Worm (Caenorhabditis elegans) whole organism, L1 larva: Measurements from ENCODE around the gene spr-3.

Experiments used
- C16A3.4 ChIP-seq: fragments of 150-350 bp; optimal IDR thresholded peaks from 2 replicates; lab custom pipeline; 2014; ENCODE audit warnings: missing biosample characterization, missing genetic modification characterization
- C34B4.2 ChIP-seq: sonication (generic microtip); optimal IDR thresholded peaks from 2 replicates; lab custom pipeline; 2017; ENCODE audit warnings: mild to moderate bottlenecking, missing genetic modification characterization, missing compliant biosample characterization
- Y116A8C.19 ChIP-seq: sonication (generic microtip); optimal IDR thresholded peaks from 2 replicates; lab custom pipeline; 2016; ENCODE audit warnings: missing compliant biosample characterization, missing genetic modification characterization, borderline replicate concordance
- aha-1 ChIP-seq: fragments of 150-350 bp; optimal IDR thresholded peaks from 2 replicates; lab custom pipeline; 2014; ENCODE audit warnings: missing biosample characterization, missing genetic modification characterization
- alr-1 ChIP-seq: fragments of 200-800 bp; sonication (Bioruptor generic); optimal IDR thresholded peaks from 2 replicates; lab custom pipeline; 2018; ENCODE audit warnings: borderline replicate concordance, mild to moderate bottlenecking, missing genetic modification characterization, missing compliant biosample characterization
- aly-2 ChIP-seq: fragments of 150-350 bp; optimal IDR thresholded peaks from 2 replicates; lab custom pipeline; 2014; ENCODE audit warnings: missing biosample characterization, missing genetic modification characterization
- ama-1 ChIP-seq: fragments of 150-350 bp; optimal IDR thresholded peaks from 2 replicates; lab custom pipeline; 2014
- ceh-8 ChIP-seq: fragments of 200-800 bp; sonication (Bioruptor generic); optimal IDR thresholded peaks from 2 replicates; lab custom pipeline; 2018; ENCODE audit warnings: mild to moderate bottlenecking, missing genetic modification characterization, moderate library complexity, missing compliant biosample characterization
- ceh-82 ChIP-seq, 3 experiments: fragments of 150-350 bp in 1 of 3; sonication (generic microtip) in 2 of 3; optimal IDR thresholded peaks; 2 replicates each; lab custom pipeline; 2014 to 2017; ENCODE audit warnings: missing biosample characterization in 3 of 3, missing genetic modification characterization in 3 of 3
- ceh-90 ChIP-seq: sonication (generic microtip); optimal IDR thresholded peaks from 2 replicates; lab custom pipeline; 2016; ENCODE audit warnings: missing genetic modification characterization, missing compliant biosample characterization
- ces-1 ChIP-seq: fragments of 150-350 bp; optimal IDR thresholded peaks from 2 replicates; lab custom pipeline; 2014; ENCODE audit warnings: missing biosample characterization, missing genetic modification reagents, missing genetic modification characterization
- egl-13 ChIP-seq: sonication (generic microtip); optimal IDR thresholded peaks from 2 replicates; lab custom pipeline; 2016; ENCODE audit warnings: missing genotype, missing genetic modification reagents, missing genetic modification characterization, missing compliant biosample characterization
- fkh-4 ChIP-seq: sonication (generic microtip); optimal IDR thresholded peaks from 2 replicates; lab custom pipeline; 2016; ENCODE audit warnings: missing compliant biosample characterization, missing genetic modification characterization, borderline replicate concordance
- fkh-8 ChIP-seq: sonication (generic microtip); optimal IDR thresholded peaks from 2 replicates; lab custom pipeline; 2016; ENCODE audit warnings: mild to moderate bottlenecking, missing genetic modification characterization, missing compliant biosample characterization
- fos-1 ChIP-seq: fragments of 150-350 bp; optimal IDR thresholded peaks from 2 replicates; lab custom pipeline; 2014; ENCODE audit warnings: missing biosample characterization, missing genetic modification characterization
- hpl-2 ChIP-seq: fragments of 150-350 bp; optimal IDR thresholded peaks from 2 replicates; lab custom pipeline; 2014; ENCODE audit warnings: missing biosample characterization, missing genetic modification reagents, missing genetic modification characterization
- irx-1 ChIP-seq: sonication (generic microtip); optimal IDR thresholded peaks from 2 replicates; lab custom pipeline; 2016; ENCODE audit warnings: missing genetic modification characterization, missing compliant biosample characterization
- jun-1 ChIP-seq: fragments of 150-350 bp; optimal IDR thresholded peaks from 2 replicates; lab custom pipeline; 2014; ENCODE audit warnings: missing biosample characterization, missing genetic modification reagents, missing genetic modification characterization
- lin-13 ChIP-seq: fragments of 150-350 bp; optimal IDR thresholded peaks from 2 replicates; lab custom pipeline; 2014; ENCODE audit warnings: missing biosample characterization, missing genetic modification reagents, missing genetic modification characterization
- lin-14 ChIP-seq: fragments of 200-800 bp; sonication (Bioruptor generic); optimal IDR thresholded peaks from 2 replicates; lab custom pipeline; 2018; ENCODE audit warnings: mild to moderate bottlenecking, missing genetic modification characterization, moderate library complexity, missing compliant biosample characterization
- lin-39 ChIP-seq: fragments of 150-350 bp; optimal IDR thresholded peaks from 2 replicates; lab custom pipeline; 2014; ENCODE audit warnings: missing biosample characterization, missing genetic modification reagents, missing genetic modification characterization
- lir-3 ChIP-seq: sonication (generic microtip); optimal IDR thresholded peaks from 2 replicates; lab custom pipeline; 2016; ENCODE audit warnings: mild to moderate bottlenecking, missing genetic modification characterization, moderate library complexity, missing compliant biosample characterization; ENCODE audit not compliant: poor library complexity
- lsy-2 ChIP-seq, 2 experiments: fragments of 150-350 bp; optimal IDR thresholded peaks; 2 replicates each; lab custom pipeline; 2014; ENCODE audit warnings: missing biosample characterization in 2 of 2, missing genetic modification characterization in 2 of 2
- mab-9 ChIP-seq: fragments of 200-800 bp; sonication (Bioruptor generic); IDR thresholded peaks from 2 replicates; pipeline ENCODE4 v1.3.6; 2022; ENCODE audit warnings: missing genetic modification reagents, missing genetic modification characterization, missing compliant biosample characterization
- mdl-1 ChIP-seq, 2 experiments: fragments of 150-350 bp; optimal IDR thresholded peaks; 2 replicates each; lab custom pipeline; 2014 to 2017; ENCODE audit warnings: missing biosample characterization in 2 of 2, missing genetic modification characterization in 2 of 2, inconsistent platforms in 1 of 2
- mef-2 ChIP-seq: fragments of 150-350 bp; optimal IDR thresholded peaks from 2 replicates; lab custom pipeline; 2014; ENCODE audit warnings: missing biosample characterization, missing genetic modification characterization
- mep-1 ChIP-seq: fragments of 150-350 bp; optimal IDR thresholded peaks from 2 replicates; lab custom pipeline; 2014; ENCODE audit warnings: missing biosample characterization, missing genetic modification characterization
- nhr-11 ChIP-seq: fragments of 150-350 bp; optimal IDR thresholded peaks from 2 replicates; lab custom pipeline; 2014; ENCODE audit warnings: missing biosample characterization, missing genetic modification characterization
- nhr-12 ChIP-seq: sonication (generic microtip); optimal IDR thresholded peaks from 2 replicates; lab custom pipeline; 2017; ENCODE audit warnings: missing biosample characterization, missing genetic modification characterization
- nhr-237 ChIP-seq: fragments of 150-350 bp; optimal IDR thresholded peaks from 2 replicates; lab custom pipeline; 2014; ENCODE audit warnings: missing biosample characterization, missing genetic modification characterization
- nhr-47 ChIP-seq: sonication (generic microtip); optimal IDR thresholded peaks from 2 replicates; lab custom pipeline; 2016; ENCODE audit warnings: mild to moderate bottlenecking, missing genetic modification characterization, moderate library complexity, missing compliant biosample characterization
- nhr-71 ChIP-seq: sonication (generic microtip); optimal IDR thresholded peaks from 2 replicates; lab custom pipeline; 2016; ENCODE audit warnings: mild to moderate bottlenecking, missing genetic modification characterization, moderate library complexity, missing compliant biosample characterization
- nhr-77 ChIP-seq: fragments of 150-350 bp; optimal IDR thresholded peaks from 2 replicates; lab custom pipeline; 2014; ENCODE audit warnings: missing biosample characterization, missing genetic modification characterization
- nhr-84 ChIP-seq: sonication (generic microtip); optimal IDR thresholded peaks from 2 replicates; lab custom pipeline; 2017; ENCODE audit warnings: missing biosample characterization, missing genetic modification characterization
- nhr-85 ChIP-seq: sonication (generic microtip); peaks from one replicate; lab custom pipeline; 2016; ENCODE audit warnings: missing genetic modification characterization, inconsistent platforms, missing compliant biosample characterization
- pqm-1 ChIP-seq: sonication (generic microtip); optimal IDR thresholded peaks from 3 replicates; lab custom pipeline; 2017; ENCODE audit warnings: missing biosample characterization, missing genetic modification characterization
- rnt-1 ChIP-seq: sonication (generic microtip); optimal IDR thresholded peaks from 2 replicates; lab custom pipeline; 2016; ENCODE audit warnings: mild to moderate bottlenecking, missing genetic modification characterization, moderate library complexity, missing compliant biosample characterization
- skn-1 ChIP-seq: fragments of 150-350 bp; optimal IDR thresholded peaks from 2 replicates; lab custom pipeline; 2014; ENCODE audit warnings: missing biosample characterization, missing genetic modification characterization
- snu-23 ChIP-seq: sonication (generic microtip); optimal IDR thresholded peaks from 2 replicates; lab custom pipeline; 2016; ENCODE audit warnings: missing genetic modification characterization, missing compliant biosample characterization
- sptf-1 ChIP-seq: fragments of 150-350 bp; optimal IDR thresholded peaks from 2 replicates; lab custom pipeline; 2014; ENCODE audit warnings: missing biosample characterization, missing genetic modification characterization
- sup-37 ChIP-seq: fragments of 200-800 bp; sonication (Bioruptor generic); optimal IDR thresholded peaks from 2 replicates; lab custom pipeline; 2018; ENCODE audit warnings: mild to moderate bottlenecking, missing genetic modification characterization, missing compliant biosample characterization
- tbx-2 ChIP-seq: sonication (generic microtip); optimal IDR thresholded peaks from 2 replicates; lab custom pipeline; 2016; ENCODE audit warnings: missing genetic modification characterization, missing compliant biosample characterization
- tlp-1 ChIP-seq: fragments of 150-350 bp; optimal IDR thresholded peaks from 2 replicates; lab custom pipeline; 2014; ENCODE audit warnings: missing biosample characterization, missing genetic modification characterization
- unc-30 ChIP-seq: sonication (generic microtip); optimal IDR thresholded peaks from 2 replicates; lab custom pipeline; 2017; ENCODE audit warnings: missing biosample characterization, missing genetic modification characterization
- unc-62 ChIP-seq: fragments of 150-350 bp; optimal IDR thresholded peaks from 2 replicates; lab custom pipeline; 2014; ENCODE audit warnings: missing biosample characterization, missing genetic modification reagents, missing genetic modification characterization
- unc-86 ChIP-seq: sonication (generic microtip); optimal IDR thresholded peaks from 2 replicates; lab custom pipeline; 2016; ENCODE audit warnings: missing genetic modification characterization, missing compliant biosample characterization
- unc-98 ChIP-seq: fragments of 200-800 bp; sonication (Bioruptor generic); IDR thresholded peaks from 2 replicates; pipeline ENCODE4 v1.3.6; 2022; ENCODE audit warnings: missing genetic modification characterization, missing compliant biosample characterization
- vab-15 ChIP-seq: sonication (generic microtip); optimal IDR thresholded peaks from 2 replicates; lab custom pipeline; 2017; ENCODE audit warnings: missing genotype, mild to moderate bottlenecking, missing genetic modification characterization, missing compliant biosample characterization
- xbp-1 ChIP-seq: sonication (generic microtip); optimal IDR thresholded peaks from 2 replicates; lab custom pipeline; 2016; ENCODE audit warnings: missing genetic modification characterization, missing compliant biosample characterization
- ztf-4 ChIP-seq: fragments of 150-350 bp; optimal IDR thresholded peaks from 2 replicates; lab custom pipeline; 2014; ENCODE audit warnings: missing biosample characterization, missing genetic modification characterization

Gene spr-3

DNA sequence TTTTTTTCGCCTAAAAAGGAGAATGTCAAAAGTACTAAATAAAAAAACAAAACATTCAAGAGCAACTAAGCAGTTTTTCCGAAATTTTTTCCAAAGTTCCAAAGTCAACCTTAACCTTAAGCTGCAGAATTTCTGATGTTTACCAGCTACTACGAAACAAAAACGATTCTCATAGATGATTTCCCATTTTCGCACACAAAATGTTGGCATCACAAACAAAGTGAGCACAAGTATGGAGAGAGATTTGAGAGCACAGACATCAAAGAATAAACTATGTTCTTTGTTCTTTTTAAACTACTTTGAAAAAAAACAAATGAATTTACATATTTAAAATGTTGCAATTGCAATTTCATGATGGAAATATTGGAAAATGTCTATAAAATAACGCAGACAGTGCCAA is 9.4 kb downstream of the spr-3 start:
- TF ChIP-seq egl-13 (tag; lab: Kevin White, UChicago) (no peak), mep-1 (tag; lab: Kevin White, UChicago) (no peak), C16A3.4 (no peak), nhr-84 (tag; lab: Kevin White, UChicago) (no peak), fkh-4 (tag; lab: Kevin White, UChicago) (no peak), skn-1 (tag; lab: Kevin White, UChicago) (no peak), ceh-90 (tag; lab: Kevin White, UChicago) (no peak), lin-14 (GFP tag; lab: Kevin White, UChicago) (no peak), lsy-2 (tag; optimal IDR thresholded peaks at IDR 0.05; lab: Kevin White, UChicago) (no peak), nhr-11 (tag; lab: Kevin White, UChicago) (no peak), nhr-12 (tag; lab: Kevin White, UChicago) (no peak), nhr-85 (tag; lab: Kevin White, UChicago) (no peak), aha-1 (tag; lab: Kevin White, UChicago) (no peak), irx-1 (tag; lab: Kevin White, UChicago) (no peak), unc-98 (GFP tag; lab: Robert Waterston, UW) (no peak), unc-30 (tag; lab: Kevin White, UChicago) (no peak), lin-13 (GFP tag; lab: Kevin White, UChicago) (no peak)
- TF ChIP-seq, all 84 proteins: peak for 0

DNA sequence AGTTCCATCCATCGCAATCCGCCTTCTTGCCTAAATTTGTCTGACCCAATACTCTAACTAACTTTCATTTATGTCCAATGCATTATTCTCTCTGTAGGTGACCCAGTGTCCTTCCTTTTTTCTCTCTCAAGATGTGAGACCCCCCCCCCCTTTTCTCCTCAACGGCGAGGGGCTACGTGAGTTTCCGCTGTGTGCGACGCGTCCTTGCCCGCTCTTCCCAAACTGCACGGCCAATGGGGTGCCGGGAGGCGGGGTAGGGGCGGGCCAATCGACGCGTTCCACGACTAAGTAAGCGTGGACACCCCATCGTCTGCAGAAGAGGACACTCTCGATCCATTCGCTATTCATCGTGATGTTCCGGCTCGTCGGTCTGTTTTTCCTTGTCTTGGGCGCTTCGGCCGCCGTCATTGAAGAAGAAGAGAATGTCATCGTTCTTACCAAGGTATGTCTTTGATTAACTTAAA is 10.0 kb downstream of the spr-3 start, which contains the start of gene pdi-2:
Gene pdi-2, plus strand, starts transcription at position 269 of the 464 bp plus-strand sequence.
- TF ChIP-seq mdl-1 (tag; optimal IDR thresholded peaks at IDR 0.05; lab: Kevin White, UChicago) (peak in 1 of 2 experiments; percentile 79), Y116A8C.19 (no peak), hpl-2 (GFP tag; lab: Kevin White, UChicago) (no peak), tbx-2 (tag; lab: Kevin White, UChicago) (peak; percentile 72), unc-30 (tag; lab: Kevin White, UChicago) (no peak), ceh-82 (tag; optimal IDR thresholded peaks at IDR 0.05; lab: Kevin White, UChicago) (peak; percentile 43 to 85 (median 60)), C34B4.2 (no peak), nhr-47 (tag; lab: Kevin White, UChicago) (peak; percentile 76), alr-1 (tag; lab: Kevin White, UChicago) (no peak), nhr-11 (tag; lab: Kevin White, UChicago) (no peak), nhr-84 (tag; lab: Kevin White, UChicago) (no peak), pqm-1 (no peak), C16A3.4 (peak; percentile 49), aly-2 (no peak), nhr-71 (tag; lab: Kevin White, UChicago) (peak; percentile 81), lin-39 (no peak), lir-3 (tag; lab: Kevin White, UChicago) (no peak), xbp-1 (tag; lab: Kevin White, UChicago) (peak; percentile 100), sptf-1 (tag; lab: Kevin White, UChicago) (no peak), ztf-4 (tag; lab: Kevin White, UChicago) (no peak), fos-1 (tag; lab: Kevin White, UChicago) (peak; percentile 24), nhr-237 (no peak), tlp-1 (no peak), mep-1 (tag; lab: Kevin White, UChicago) (peak; percentile 79), snu-23 (peak; percentile 61), fkh-8 (tag; lab: Kevin White, UChicago) (peak; percentile 72), mab-9 (GFP tag; lab: Robert Waterston, UW) (peak; percentile 69), jun-1 (peak; percentile 37), mef-2 (tag; lab: Kevin White, UChicago) (no peak), unc-62 (no peak), ama-1 (peak; percentile 69), lsy-2 (tag; optimal IDR thresholded peaks at IDR 0.05; lab: Kevin White, UChicago) (peak; percentile 83 to 89), nhr-77 (tag; lab: Kevin White, UChicago) (peak; percentile 61), ces-1 (GFP tag; lab: Kevin White, UChicago) (no peak), ceh-8 (GFP tag; lab: Kevin White, UChicago) (peak; percentile 51), lin-13 (GFP tag; lab: Kevin White, UChicago) (peak; percentile 75), irx-1 (tag; lab: Kevin White, UChicago) (peak; percentile 55), rnt-1 (peak; percentile 62), sup-37 (GFP tag; lab: Kevin White, UChicago) (peak; percentile 45), vab-15 (tag; lab: Kevin White, UChicago) (no peak), fkh-4 (tag; lab: Kevin White, UChicago) (no peak), unc-86 (peak; percentile 44), egl-13 (tag; lab: Kevin White, UChicago) (peak; percentile 20)
